Fruit fly (Drosophila melanogaster) S2 (cell line): ENCODE data around the gene Hus1-like.

Source experiments
- CG8478 ChIP-seq: fragments of >200 bp; optimal IDR thresholded peaks from 2 replicates; lab custom pipeline; 2018
- CTCF ChIP-seq, 2 experiments: fragments of >200 bp; optimal IDR thresholded peaks; 2 replicates each; lab custom pipeline; 2018

The Hus1-like gene

DNA sequence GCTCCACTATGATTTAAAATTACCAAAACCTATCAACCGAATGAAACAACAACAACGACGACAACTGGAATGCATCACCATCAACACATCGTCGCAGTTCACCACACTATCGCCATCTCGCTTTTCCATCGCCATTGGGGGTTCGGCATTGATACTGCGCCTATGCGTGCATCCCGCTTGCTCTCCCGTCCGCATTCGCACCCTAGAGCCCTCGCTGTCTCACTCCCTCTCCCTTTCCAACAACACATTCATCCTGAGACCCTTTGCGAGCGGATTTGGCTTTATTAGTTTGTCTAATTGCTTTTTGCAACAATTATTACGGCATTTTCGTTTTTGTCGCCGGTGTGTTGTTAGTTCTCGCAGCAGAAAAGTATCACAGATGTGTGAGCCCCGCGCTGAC lies 23.4 kb upstream of the Hus1-like start:
- TF ChIP-seq CG8478: peak; percentile 42
- TF ChIP-seq CTCF (optimal IDR thresholded peaks at IDR 0.05; lab: Kevin White, UChicago): peak; percentile 1 to 58

- no peak for TF ChIP-seq CG8478
- TF ChIP-seq CTCF (optimal IDR thresholded peaks at IDR 0.05; lab: Kevin White, UChicago): no peak
Observed at dm6 chr3R:4833636-4834035, 21.7 kb upstream of the Hus1-like start.

- no peak for TF ChIP-seq CG8478
- no peak for TF ChIP-seq CTCF (optimal IDR thresholded peaks at IDR 0.05; lab: Kevin White, UChicago)
Observed at dm6 chr3R:4831197-4831596, 19.3 kb upstream of the Hus1-like start, which contains the start of gene CG14659. CG14659 (minus strand) TSS chr3R:4831297.

- TF ChIP-seq CTCF (optimal IDR thresholded peaks at IDR 0.05; lab: Kevin White, UChicago) (peak in 1 of 2 experiments; percentile 17), CG8478 (no peak)
Observed at dm6 chr3R:4830413-4830812, 18.5 kb upstream of the Hus1-like start, which contains the start of gene CG14658. CG14658 (minus strand) TSS chr3R:4830513.

dm6 chr3R:4825188-4825587 lies 13.3 kb upstream of the Hus1-like start:
- TF ChIP-seq CTCF (optimal IDR thresholded peaks at IDR 0.05; lab: Kevin White, UChicago) (no peak), CG8478 (no peak)

dm6 chr3R:4821098-4821605 lies 9.3 kb upstream of the Hus1-like start, which contains the start of gene CG14657:
CG14657 (minus strand) TSS chr3R:4821432.
- no peak for TF ChIP-seq CTCF (optimal IDR thresholded peaks at IDR 0.05; lab: Kevin White, UChicago)
- TF ChIP-seq CG8478: no peak

dm6 chr3R:4816018-4816417 lies 4.1 kb upstream of the Hus1-like start, which contains the start of gene BBS5:
BBS5 (plus strand) TSS chr3R:4816318.
- TF ChIP-seq CTCF (optimal IDR thresholded peaks at IDR 0.05; lab: Kevin White, UChicago) (no peak), CG8478 (no peak)

DNA sequence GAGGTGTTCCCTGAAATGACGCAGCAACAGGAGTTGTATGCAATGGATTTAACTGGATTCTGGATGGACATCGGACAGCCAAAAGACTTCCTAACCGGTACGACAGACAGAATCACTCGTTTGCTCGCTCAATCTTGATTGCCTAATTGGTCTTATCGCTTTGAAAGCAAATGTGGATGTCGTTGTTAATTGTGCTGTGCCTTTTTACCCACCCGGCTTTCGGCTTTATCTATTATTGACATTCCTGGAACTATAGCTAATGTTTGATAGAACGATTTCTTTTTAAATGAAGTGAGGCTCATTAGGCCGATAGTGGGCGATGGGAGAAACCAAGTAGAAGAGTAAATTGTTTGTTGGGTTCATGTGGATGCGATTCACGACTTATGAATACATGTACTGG lies 2.8 kb upstream of the Hus1-like start:
- TF ChIP-seq CG8478 (no peak), CTCF (optimal IDR thresholded peaks at IDR 0.05; lab: Kevin White, UChicago) (no peak)

dm6 chr3R:4813172-4813716 lies 1.3 kb upstream of the Hus1-like start:
- TF ChIP-seq CG8478 (no peak), CTCF (optimal IDR thresholded peaks at IDR 0.05; lab: Kevin White, UChicago) (no peak)

dm6 chr3R:4811124-4811935 lies 566 bp downstream of the Hus1-like start, which contains the start of gene Gmppb:
Gmppb (plus strand) TSS chr3R:4811444.
- no peak for TF ChIP-seq CG8478
- no peak for TF ChIP-seq CTCF (optimal IDR thresholded peaks at IDR 0.05; lab: Kevin White, UChicago)

DNA sequence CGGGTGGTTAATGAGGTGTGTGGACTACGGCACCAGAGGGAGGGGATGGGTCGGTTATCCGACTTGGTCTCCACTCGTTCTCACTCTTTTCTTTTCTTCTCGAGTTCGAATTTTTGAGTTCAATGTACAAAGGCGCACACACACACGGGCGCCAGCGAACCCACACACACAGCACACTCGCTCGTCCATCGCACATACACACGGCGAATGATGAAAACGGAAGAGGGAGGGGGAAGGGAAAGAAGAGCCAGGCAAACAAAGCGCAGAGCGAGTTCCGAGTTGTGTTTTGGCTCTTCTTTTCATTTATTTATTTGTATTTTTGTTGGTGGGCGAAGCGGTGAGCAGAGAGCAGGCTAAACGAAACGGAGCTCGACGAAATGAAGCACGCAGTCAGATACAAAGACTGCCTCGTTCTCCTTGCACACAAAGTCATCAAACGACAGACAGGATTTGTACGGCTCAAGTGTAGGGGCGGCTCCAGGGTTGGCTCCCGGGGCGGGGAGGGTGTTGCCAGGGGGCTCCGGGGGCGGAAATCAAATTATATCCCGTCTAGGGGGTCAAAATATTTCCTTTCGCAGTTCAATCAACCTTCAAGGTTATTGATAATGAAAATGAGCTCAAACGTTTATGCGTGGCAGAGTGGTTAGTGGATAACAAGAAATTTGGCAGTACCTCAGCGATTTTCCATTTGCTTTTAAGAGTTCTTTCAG lies 1.8 kb downstream of the Hus1-like start:
- no peak for TF ChIP-seq CG8478
- no peak for TF ChIP-seq CTCF (optimal IDR thresholded peaks at IDR 0.05; lab: Kevin White, UChicago)

DNA sequence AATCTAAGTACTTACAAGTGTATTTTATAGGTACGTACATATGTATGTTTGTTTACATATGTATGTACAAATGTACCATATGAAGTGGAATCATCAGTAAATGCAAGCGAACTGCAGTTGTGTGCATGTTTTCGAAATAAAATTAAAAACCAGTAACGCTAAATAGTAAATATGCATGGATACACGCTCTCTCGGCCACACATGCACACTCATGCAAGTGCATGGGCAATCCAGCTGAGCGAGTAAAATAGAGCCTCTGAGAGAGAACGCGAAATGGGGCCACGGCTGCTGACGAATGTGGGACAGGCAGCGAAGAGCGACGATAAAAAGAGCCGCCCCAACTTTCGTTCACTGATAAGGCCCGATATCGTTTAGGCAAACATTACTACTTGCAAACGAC lies 4.3 kb downstream of the Hus1-like start:
- TF ChIP-seq CTCF (optimal IDR thresholded peaks at IDR 0.05; lab: Kevin White, UChicago): no peak
- TF ChIP-seq CG8478: no peak

dm6 chr3R:4806318-4806757 lies 5.6 kb downstream of the Hus1-like start:
- TF ChIP-seq CTCF (optimal IDR thresholded peaks at IDR 0.05; lab: Kevin White, UChicago) (no peak), CG8478 (no peak)

dm6 chr3R:4804828-4805707 lies 6.8 kb downstream of the Hus1-like start:
- TF ChIP-seq CG8478: no peak
- no peak for TF ChIP-seq CTCF (optimal IDR thresholded peaks at IDR 0.05; lab: Kevin White, UChicago)
